Fruit fly (Drosophila melanogaster) whole organism, embryonic: ENCODE measurements around the gene gcm.
A peak's percentile ranks its signal among the peaks of the same experiment; 100 is the strongest.

Source experiments
- Abd-B ChIP-seq: fragments of 200-800 bp; sonication (Bioruptor generic); optimal IDR thresholded peaks from 2 replicates; lab custom pipeline; 2018; ENCODE audit warnings: missing biosample characterization, mild to moderate bottlenecking, missing genetic modification characterization, moderate library complexity
- Adf1 ChIP-seq: fragments of 200-800 bp; sonication (Bioruptor generic); IDR thresholded peaks from 2 replicates; pipeline ENCODE4 v1.3.6; 2022; ENCODE audit warnings: missing biosample characterization, missing genetic modification characterization
- Atf6 ChIP-seq: fragments of 200-800 bp; sonication (Bioruptor generic); IDR thresholded peaks from 2 replicates; pipeline ENCODE4 v1.3.6; 2022; ENCODE audit warnings: missing biosample characterization, missing genetic modification characterization
- CG10431 ChIP-seq: fragments of 200-800 bp; sonication (Bioruptor generic); optimal IDR thresholded peaks from 3 replicates; lab custom pipeline; 2018; ENCODE audit warnings: missing biosample characterization, mild to moderate bottlenecking, missing genetic modification characterization
- CG11504 ChIP-seq: fragments of 200-800 bp; sonication (Bioruptor generic); optimal IDR thresholded peaks from 3 replicates; lab custom pipeline; 2019; ENCODE audit warnings: missing biosample characterization, mild to moderate bottlenecking, missing genetic modification characterization, moderate library complexity
- CG12071 ChIP-seq: fragments of 200-800 bp; sonication (Bioruptor generic); optimal IDR thresholded peaks from 3 replicates; lab custom pipeline; 2018; ENCODE audit warnings: missing biosample characterization, mild to moderate bottlenecking, missing genetic modification characterization
- CG13424 ChIP-seq: fragments of 200-800 bp; sonication (Bioruptor generic); optimal IDR thresholded peaks from 2 replicates; lab custom pipeline; 2019; ENCODE audit warnings: missing biosample characterization, mild to moderate bottlenecking, missing genetic modification characterization, moderate library complexity
- CG14441 ChIP-seq: fragments of 200-800 bp; sonication (Bioruptor generic); IDR thresholded peaks from 2 replicates; pipeline ENCODE4 v1.3.6; 2022; ENCODE audit warnings: missing biosample characterization, missing genetic modification characterization
- CG15011 ChIP-seq: fragments of 200-800 bp; sonication (Bioruptor generic); optimal IDR thresholded peaks from 3 replicates; lab custom pipeline; 2018; ENCODE audit warnings: missing biosample characterization, mild to moderate bottlenecking, missing genetic modification characterization
- CG16813 ChIP-seq: fragments of 200-800 bp; sonication (Bioruptor generic); IDR thresholded peaks from 3 replicates; pipeline ENCODE4 v1.3.6; 2022; ENCODE audit warnings: missing biosample characterization, missing genetic modification characterization; ENCODE audit not compliant: partially characterized antibody
- CG17359 ChIP-seq: fragments of 200-800 bp; sonication (Bioruptor generic); optimal IDR thresholded peaks from 3 replicates; lab custom pipeline; 2018; ENCODE audit warnings: missing biosample characterization, mild to moderate bottlenecking, missing genetic modification characterization, moderate library complexity
- CG17612 ChIP-seq: fragments of 200-800 bp; sonication (Bioruptor generic); IDR thresholded peaks from 2 replicates; pipeline ENCODE4 v1.3.6; 2022; ENCODE audit warnings: missing biosample characterization, missing genetic modification characterization
- CG2712 ChIP-seq: fragments of 200-800 bp; optimal IDR thresholded peaks from 3 replicates; lab custom pipeline; 2019; ENCODE audit warnings: missing biosample characterization, mild to moderate bottlenecking, missing genetic modification characterization, moderate library complexity
- CG32772 ChIP-seq: fragments of 200-800 bp; sonication (Bioruptor generic); IDR thresholded peaks from 2 replicates; pipeline ENCODE4 v1.3.6; 2022; ENCODE audit warnings: missing biosample characterization, missing genetic modification characterization
- CG3407 ChIP-seq: fragments of 200-800 bp; sonication (Bioruptor generic); optimal IDR thresholded peaks from 2 replicates; lab custom pipeline; 2018; ENCODE audit warnings: missing biosample characterization, mild to moderate bottlenecking, missing genetic modification characterization
- CG34224 ChIP-seq: fragments of 200-800 bp; sonication (Bioruptor generic); IDR thresholded peaks from 3 replicates; pipeline ENCODE4 v1.3.6; 2022; ENCODE audit warnings: missing biosample characterization, missing genetic modification characterization; ENCODE audit not compliant: partially characterized antibody
- CG5953 ChIP-seq: fragments of 200-800 bp; sonication (Bioruptor generic); IDR thresholded peaks from 2 replicates; pipeline ENCODE4 v1.3.6; 2022; ENCODE audit warnings: missing biosample characterization, missing genetic modification characterization
- CG6175 ChIP-seq: fragments of 200-800 bp; sonication (Bioruptor generic); IDR thresholded peaks from 3 replicates; pipeline ENCODE4 v1.3.6; 2022; ENCODE audit warnings: missing biosample characterization, missing genetic modification characterization
- CG6689 ChIP-seq: fragments of 200-800 bp; sonication (Bioruptor generic); IDR thresholded peaks from 2 replicates; pipeline ENCODE4 v1.3.6; 2022; ENCODE audit warnings: missing biosample characterization, missing genetic modification characterization
- CG9727 ChIP-seq: fragments of 200-800 bp; sonication (Bioruptor generic); optimal IDR thresholded peaks from 3 replicates; lab custom pipeline; 2017; ENCODE audit warnings: missing biosample characterization, mild to moderate bottlenecking, missing genetic modification characterization
- Fer1 ChIP-seq: fragments of 200-800 bp; sonication (Bioruptor generic); optimal IDR thresholded peaks from 2 replicates; lab custom pipeline; 2017; ENCODE audit warnings: missing biosample characterization, mild to moderate bottlenecking, missing genetic modification characterization
- Hey ChIP-seq: fragments of 200-800 bp; sonication (Bioruptor generic); optimal IDR thresholded peaks from 3 replicates; lab custom pipeline; 2018; ENCODE audit warnings: missing biosample characterization, mild to moderate bottlenecking, missing genetic modification characterization
- Hr51 ChIP-seq, 2 experiments: fragments of 200-800 bp; sonication (Bioruptor generic); optimal IDR thresholded peaks; 2 replicates in 1 of 2; 3 replicates in 1 of 2; lab custom pipeline; 2016 to 2018; ENCODE audit warnings: missing biosample characterization in 2 of 2, missing genetic modification characterization in 2 of 2, mild to moderate bottlenecking in 1 of 2, moderate library complexity in 1 of 2
- MESR4 ChIP-seq: fragments of 200-800 bp; sonication (Bioruptor generic); optimal IDR thresholded peaks from 2 replicates; lab custom pipeline; 2018; ENCODE audit warnings: missing biosample characterization, mild to moderate bottlenecking, missing genetic modification characterization, moderate library complexity
- Med ChIP-seq: fragments of 200-800 bp; sonication (Bioruptor generic); peaks from one replicate; lab custom pipeline; 2016; ENCODE audit warnings: missing biosample characterization, missing genetic modification characterization, mild to moderate bottlenecking, inconsistent platforms, moderate library complexity
- NC2β ChIP-seq: fragments of 200-800 bp; sonication (Bioruptor generic); optimal IDR thresholded peaks from 2 replicates; lab custom pipeline; 2016; ENCODE audit warnings: missing biosample characterization, missing genetic modification characterization
- Rx ChIP-seq: fragments of 200-800 bp; sonication (Bioruptor generic); IDR thresholded peaks from 2 replicates; pipeline ENCODE4 v1.3.6; 2022; ENCODE audit warnings: missing biosample characterization, missing genetic modification characterization
- TFAM ChIP-seq: fragments of 200-800 bp; sonication (Bioruptor generic); optimal IDR thresholded peaks from 2 replicates; lab custom pipeline; 2017; ENCODE audit warnings: missing biosample characterization, missing genetic modification characterization, inconsistent platforms
- al ChIP-seq: fragments of 200-800 bp; sonication (Bioruptor generic); IDR thresholded peaks from 2 replicates; pipeline ENCODE4 v1.3.6; 2022; ENCODE audit warnings: missing biosample characterization, missing genetic modification characterization
- amos ChIP-seq: fragments of 200-800 bp; sonication (Bioruptor generic); IDR thresholded peaks from 2 replicates; pipeline ENCODE4 v1.3.6; 2022; ENCODE audit warnings: missing biosample characterization, missing genetic modification characterization; ENCODE audit not compliant: partially characterized antibody
- az2 ChIP-seq: fragments of 200-800 bp; sonication (Bioruptor generic); optimal IDR thresholded peaks from 3 replicates; lab custom pipeline; 2016; ENCODE audit warnings: missing biosample characterization, missing genetic modification characterization
- bowl ChIP-seq: fragments of 200-800 bp; sonication (Bioruptor generic); IDR thresholded peaks from 2 replicates; pipeline ENCODE4 v1.3.6; 2022; ENCODE audit warnings: missing biosample characterization, missing genetic modification characterization
- danr ChIP-seq: fragments of 200-800 bp; sonication (Bioruptor generic); IDR thresholded peaks from 2 replicates; pipeline ENCODE4 v1.3.6; 2022; ENCODE audit warnings: missing biosample characterization, missing genetic modification characterization
- gem ChIP-seq: fragments of 200-800 bp; sonication (Bioruptor generic); optimal IDR thresholded peaks from 2 replicates; lab custom pipeline; 2019; ENCODE audit warnings: missing biosample characterization, mild to moderate bottlenecking, missing genetic modification characterization, moderate library complexity
- gsb ChIP-seq: fragments of 200-800 bp; sonication (Bioruptor generic); IDR thresholded peaks from 2 replicates; pipeline ENCODE4 v1.3.6; 2022; ENCODE audit warnings: missing biosample characterization, missing genetic modification characterization
- h ChIP-seq: fragments of >200 bp; optimal IDR thresholded peaks from 2 replicates; lab custom pipeline; 2017
- ham ChIP-seq: fragments of 200-800 bp; sonication (Bioruptor generic); IDR thresholded peaks from 2 replicates; pipeline ENCODE4 v1.3.6; 2022; ENCODE audit warnings: missing biosample characterization, missing genetic modification characterization
- ken ChIP-seq: fragments of 200-800 bp; sonication (Bioruptor generic); IDR thresholded peaks from 3 replicates; pipeline ENCODE4 v1.3.6; 2022; ENCODE audit warnings: missing biosample characterization, missing genetic modification characterization
- lov ChIP-seq, 2 experiments: fragments of 200-800 bp in 1 of 2; fragments of >200 bp in 1 of 2; sonication (Bioruptor generic) in 1 of 2; IDR thresholded peaks in 1 of 2; optimal IDR thresholded peaks in 1 of 2; 2 replicates in 1 of 2; 3 replicates in 1 of 2; pipeline versions ENCODE4 v1.3.6 to Lab custom; 2017 to 2022; ENCODE audit warnings: missing biosample characterization in 1 of 2, missing genetic modification characterization in 1 of 2
- maf-S ChIP-seq: fragments of 200-800 bp; sonication (Bioruptor generic); optimal IDR thresholded peaks from 2 replicates; lab custom pipeline; 2016; ENCODE audit warnings: missing biosample characterization, missing genetic modification characterization
- nmo ChIP-seq: fragments of 200-800 bp; sonication (Bioruptor generic); optimal IDR thresholded peaks from 2 replicates; lab custom pipeline; 2018; ENCODE audit warnings: missing biosample characterization, mild to moderate bottlenecking, missing genetic modification characterization, moderate library complexity
- otp ChIP-seq: fragments of 200-800 bp; sonication (Bioruptor generic); IDR thresholded peaks from 3 replicates; pipeline ENCODE4, ENCODE4 v1.3.6; 2022; ENCODE audit warnings: missing biosample characterization, missing genetic modification characterization
- pros ChIP-seq: fragments of 200-800 bp; sonication (Bioruptor generic); optimal IDR thresholded peaks from 3 replicates; lab custom pipeline; 2019; ENCODE audit warnings: missing biosample characterization, mild to moderate bottlenecking, missing genetic modification characterization, moderate library complexity
- sd ChIP-seq: fragments of 200-800 bp; sonication (Bioruptor generic); optimal IDR thresholded peaks from 3 replicates; lab custom pipeline; 2018; ENCODE audit warnings: missing biosample characterization, mild to moderate bottlenecking, missing genetic modification characterization, moderate library complexity
- sens-2 ChIP-seq: fragments of 200-800 bp; sonication (Bioruptor generic); IDR thresholded peaks from 2 replicates; pipeline ENCODE4 v1.3.6; 2022; ENCODE audit warnings: missing biosample characterization, missing genetic modification characterization
- sob ChIP-seq: fragments of 200-800 bp; sonication (Bioruptor generic); IDR thresholded peaks from 2 replicates; pipeline ENCODE4 v1.3.6; 2022; ENCODE audit warnings: missing biosample characterization, missing genetic modification characterization
- sqz ChIP-seq: fragments of 200-800 bp; sonication (Bioruptor generic); optimal IDR thresholded peaks from 3 replicates; lab custom pipeline; 2018; ENCODE audit warnings: missing biosample characterization, mild to moderate bottlenecking, missing genetic modification characterization
- tll ChIP-seq, 2 experiments: fragments of 200-800 bp in 1 of 2; fragments of >200 bp in 1 of 2; sonication (Bioruptor generic) in 1 of 2; optimal IDR thresholded peaks; 2 replicates each; lab custom pipeline; 2017 to 2019; ENCODE audit warnings: missing biosample characterization in 2 of 2, missing genetic modification characterization in 2 of 2, mild to moderate bottlenecking in 1 of 2, moderate library complexity in 1 of 2
- zf30C ChIP-seq: fragments of 200-800 bp; sonication (Bioruptor generic); optimal IDR thresholded peaks from 3 replicates; lab custom pipeline; 2018; ENCODE audit warnings: missing biosample characterization, mild to moderate bottlenecking, missing genetic modification characterization

Gene gcm

dm6 chr2L:9616654-9617053 lies 35.1 kb upstream of the gcm start:
- TF ChIP-seq CG5953 (GFP tag; lab: Robert Waterston, UW) (no peak; the same call in 1 of the 2 replicates), Rx (GFP tag; lab: Robert Waterston, UW) (no peak), NC2β (peak; percentile 59), CG16813 (GFP tag; lab: Robert Waterston, UW) (peak; percentile 73), CG13424 (tag; lab: Kevin White, UChicago) (peak; percentile 49), gsb (GFP tag; lab: Robert Waterston, UW) (no peak), Med (GFP tag; lab: Kevin White, UChicago) (peak; percentile 85), CG34224 (GFP tag; lab: Robert Waterston, UW) (peak; percentile 69), amos (peak; percentile 88), bowl (GFP tag; lab: Robert Waterston, UW) (0 out of 2 replicates have a peak, but pooled peaks have one; percentile 13), al (GFP tag; lab: Robert Waterston, UW) (peak; percentile 39; the same call in 1 of the 2 replicates), TFAM (GFP tag; lab: Kevin White, UChicago) (no peak), lov (optimal IDR thresholded peaks at IDR 0.05; lab: Kevin White, UChicago) (no peak), lov (GFP tag; IDR thresholded peaks at IDR 0.05; lab: Robert Waterston, UW) (no peak), CG2712 (tag; lab: Kevin White, UChicago) (peak; percentile 6), CG14441 (GFP tag; lab: Robert Waterston, UW) (peak; percentile 16; the same call in 1 of the 2 replicates), ken (GFP tag; lab: Robert Waterston, UW) (peak; percentile 45; the same call in 1 of the 3 replicates), az2 (GFP tag; lab: Kevin White, UChicago) (peak; percentile 21), maf-S (GFP tag; lab: Kevin White, UChicago) (peak; percentile 20), Atf6 (GFP tag; lab: Robert Waterston, UW) (peak; percentile 55; the same call in 1 of the 2 replicates), otp (GFP tag; lab: Robert Waterston, UW) (peak; percentile 52; the same call in 2 of the 3 replicates), Hey (peak; percentile 21), CG17359 (tag; lab: Kevin White, UChicago) (peak; percentile 35), Hr51 (GFP tag; optimal IDR thresholded peaks at IDR 0.05; lab: Kevin White, UChicago) (peak in 1 of 2 experiments; percentile 1), CG3407 (GFP tag; lab: Kevin White, UChicago) (peak; percentile 58), CG32772 (GFP tag; lab: Robert Waterston, UW) (peak; percentile 94), CG10431 (GFP tag; lab: Kevin White, UChicago) (no peak), zf30C (GFP tag; lab: Kevin White, UChicago) (peak; percentile 83), sens-2 (GFP tag; lab: Robert Waterston, UW) (0 out of 2 replicates have a peak, but pooled peaks have one; percentile 38), CG9727 (GFP tag; lab: Kevin White, UChicago) (peak; percentile 16), gem (peak; percentile 33), sob (GFP tag; lab: Robert Waterston, UW) (peak; percentile 82), ham (GFP tag; lab: Robert Waterston, UW) (no peak), CG12071 (GFP tag; lab: Kevin White, UChicago) (peak; percentile 22), CG6175 (GFP tag; lab: Robert Waterston, UW) (no peak; the same call in 2 of the 3 replicates), CG6689 (GFP tag; lab: Robert Waterston, UW) (0 out of 2 replicates have a peak, but pooled peaks have one; percentile 9), CG15011 (GFP tag; lab: Kevin White, UChicago) (no peak), CG11504 (peak; percentile 61), tll (GFP tag; optimal IDR thresholded peaks at IDR 0.05; lab: Kevin White, UChicago) (no peak), Adf1 (GFP tag; lab: Robert Waterston, UW) (peak; percentile 45; the same call in 1 of the 2 replicates), h (lab: Kevin White, UChicago) (no peak), nmo (GFP tag; lab: Kevin White, UChicago) (peak; percentile 9), danr (no peak), pros (GFP tag; lab: Kevin White, UChicago) (no peak), CG17612 (GFP tag; lab: Robert Waterston, UW) (no peak), MESR4 (peak; percentile 64), sqz (GFP tag; lab: Kevin White, UChicago) (peak; percentile 83), Fer1 (GFP tag; lab: Kevin White, UChicago) (peak; percentile 50), Abd-B (GFP tag; lab: Kevin White, UChicago) (no peak), sd (tag; lab: Kevin White, UChicago) (peak; percentile 28)
